Fruit fly (Drosophila melanogaster) whole organism, embryonic: ENCODE data around the gene Mms19.

ENCODE experiments used
- ATbp ChIP-seq: fragments of 200-800 bp; sonication (Bioruptor generic); optimal IDR thresholded peaks from 2 replicates; lab custom pipeline; 2017; ENCODE audit warnings: missing biosample characterization, mild to moderate bottlenecking, missing genetic modification characterization, missing genetic modification reagents
- BtbVII ChIP-seq: fragments of 200-800 bp; sonication (Bioruptor generic); optimal IDR thresholded peaks from 3 replicates; lab custom pipeline; 2017; ENCODE audit warnings: missing biosample characterization, mild to moderate bottlenecking, missing genetic modification characterization
- CG10147 ChIP-seq: fragments of 200-800 bp; sonication (Bioruptor generic); optimal IDR thresholded peaks from 2 replicates; lab custom pipeline; 2019; ENCODE audit warnings: missing biosample characterization, mild to moderate bottlenecking, missing genetic modification characterization, moderate library complexity
- CG11456 ChIP-seq: fragments of 200-800 bp; sonication (Bioruptor generic); IDR thresholded peaks from 3 replicates; pipeline ENCODE4 v1.3.6; 2022; ENCODE audit warnings: missing biosample characterization, missing genetic modification characterization
- CG11696 ChIP-seq: fragments of 200-800 bp; sonication (Bioruptor generic); IDR thresholded peaks from 2 replicates; pipeline ENCODE4 v1.3.6; 2022; ENCODE audit warnings: missing biosample characterization, missing genetic modification characterization
- CG12155 ChIP-seq: fragments of 200-800 bp; sonication (Bioruptor generic); optimal IDR thresholded peaks from 3 replicates; lab custom pipeline; 2016; ENCODE audit warnings: missing biosample characterization, missing genetic modification characterization
- CG12659 ChIP-seq: fragments of 200-800 bp; sonication (Bioruptor generic); optimal IDR thresholded peaks from 3 replicates; lab custom pipeline; 2017; ENCODE audit warnings: mild to moderate bottlenecking, missing biosample characterization, missing genetic modification reagents, missing genetic modification characterization
- CG13894 ChIP-seq: fragments of 200-800 bp; sonication (Bioruptor generic); optimal IDR thresholded peaks from 3 replicates; lab custom pipeline; 2018; ENCODE audit warnings: missing biosample characterization, mild to moderate bottlenecking, missing genetic modification characterization, moderate library complexity
- CG14667 ChIP-seq: fragments of 200-800 bp; sonication (Bioruptor generic); IDR thresholded peaks from 2 replicates; pipeline ENCODE4 v1.3.6; 2022; ENCODE audit warnings: missing biosample characterization, missing genetic modification characterization
- CG16813 ChIP-seq: fragments of 200-800 bp; sonication (Bioruptor generic); IDR thresholded peaks from 3 replicates; pipeline ENCODE4 v1.3.6; 2022; ENCODE audit warnings: missing biosample characterization, missing genetic modification characterization; ENCODE audit not compliant: partially characterized antibody
- CG16815 ChIP-seq: fragments of 200-800 bp; sonication (Bioruptor generic); optimal IDR thresholded peaks from 3 replicates; lab custom pipeline; 2017; ENCODE audit warnings: missing biosample characterization, mild to moderate bottlenecking, missing genetic modification characterization
- CG17359 ChIP-seq: fragments of 200-800 bp; sonication (Bioruptor generic); optimal IDR thresholded peaks from 3 replicates; lab custom pipeline; 2018; ENCODE audit warnings: missing biosample characterization, mild to moderate bottlenecking, missing genetic modification characterization, moderate library complexity
- CG17802 ChIP-seq: fragments of 200-800 bp; sonication (Bioruptor generic); optimal IDR thresholded peaks from 2 replicates; lab custom pipeline; 2018; ENCODE audit warnings: missing biosample characterization, mild to moderate bottlenecking, missing genetic modification characterization, moderate library complexity
- CG18476 ChIP-seq: fragments of 200-800 bp; sonication (Bioruptor generic); optimal IDR thresholded peaks from 2 replicates; lab custom pipeline; 2016; ENCODE audit warnings: missing biosample characterization, mild to moderate bottlenecking, missing genetic modification characterization
- CG2120 ChIP-seq: fragments of 200-800 bp; sonication (Bioruptor generic); optimal IDR thresholded peaks from 3 replicates; lab custom pipeline; 2016; ENCODE audit warnings: missing biosample characterization, missing genetic modification characterization
- CG32767 ChIP-seq: fragments of 200-800 bp; sonication (Bioruptor generic); IDR thresholded peaks from 2 replicates; pipeline ENCODE4 v1.3.6; 2022; ENCODE audit warnings: missing biosample characterization, missing genetic modification characterization
- CG3838 ChIP-seq: fragments of 200-800 bp; sonication (Bioruptor generic); optimal IDR thresholded peaks from 3 replicates; lab custom pipeline; 2016; ENCODE audit warnings: missing biosample characterization, missing genetic modification characterization
- CG5180 ChIP-seq: fragments of 200-800 bp; sonication (Bioruptor generic); optimal IDR thresholded peaks from 3 replicates; lab custom pipeline; 2017; ENCODE audit warnings: missing biosample characterization, missing genetic modification characterization, mild to moderate bottlenecking, moderate library complexity, missing genetic modification reagents
- CG5953 ChIP-seq: fragments of 200-800 bp; sonication (Bioruptor generic); IDR thresholded peaks from 2 replicates; pipeline ENCODE4 v1.3.6; 2022; ENCODE audit warnings: missing biosample characterization, missing genetic modification characterization
- CG8924 ChIP-seq: fragments of 200-800 bp; optimal IDR thresholded peaks from 3 replicates; lab custom pipeline; 2019; ENCODE audit warnings: missing biosample characterization, mild to moderate bottlenecking, missing genetic modification characterization, moderate library complexity
- Dfd ChIP-seq, 2 experiments: fragments of >200 bp; optimal IDR thresholded peaks; 2 replicates each; lab custom pipeline; 2017; ENCODE audit warnings: missing biosample characterization in 2 of 2, missing genetic modification characterization in 2 of 2
- Fer3 ChIP-seq: fragments of 200-800 bp; sonication (Bioruptor generic); optimal IDR thresholded peaks from 2 replicates; lab custom pipeline; 2018; ENCODE audit warnings: missing biosample characterization, mild to moderate bottlenecking, missing genetic modification characterization, moderate library complexity
- H2.0 ChIP-seq: fragments of 200-800 bp; sonication (Bioruptor generic); IDR thresholded peaks from 2 replicates; pipeline ENCODE4 v1.3.6; 2022; ENCODE audit warnings: missing biosample characterization, missing genetic modification characterization
- Hmr ChIP-seq: fragments of 200-800 bp; sonication (Bioruptor generic); optimal IDR thresholded peaks from 3 replicates; lab custom pipeline; 2017; ENCODE audit warnings: mild to moderate bottlenecking, missing biosample characterization, missing genetic modification reagents, missing genetic modification characterization
- Myb ChIP-seq: fragments of 200-800 bp; sonication (Bioruptor generic); optimal IDR thresholded peaks from 2 replicates; lab custom pipeline; 2016; ENCODE audit warnings: missing biosample characterization, missing genetic modification characterization
- NC2α ChIP-seq: fragments of 200-800 bp; sonication (Bioruptor generic); optimal IDR thresholded peaks from 2 replicates; lab custom pipeline; 2016; ENCODE audit warnings: missing biosample characterization, missing genetic modification characterization
- NC2β ChIP-seq: fragments of 200-800 bp; sonication (Bioruptor generic); optimal IDR thresholded peaks from 2 replicates; lab custom pipeline; 2016; ENCODE audit warnings: missing biosample characterization, missing genetic modification characterization
- Oli ChIP-seq: fragments of 200-800 bp; sonication (Bioruptor generic); optimal IDR thresholded peaks from 2 replicates; lab custom pipeline; 2018; ENCODE audit warnings: missing biosample characterization, mild to moderate bottlenecking, missing genetic modification characterization, moderate library complexity
- Poxn ChIP-seq: fragments of 200-800 bp; sonication (Bioruptor generic); IDR thresholded peaks from 2 replicates; pipeline ENCODE4 v1.3.6; 2022; ENCODE audit warnings: missing biosample characterization, missing genetic modification characterization
- Ssrp ChIP-seq: fragments of 200-800 bp; sonication (Bioruptor generic); optimal IDR thresholded peaks from 2 replicates; lab custom pipeline; 2018; ENCODE audit warnings: missing biosample characterization, mild to moderate bottlenecking, missing genetic modification characterization, moderate library complexity
- cad ChIP-seq: fragments of >200 bp; optimal IDR thresholded peaks from 2 replicates; lab custom pipeline; 2017; ENCODE audit warnings: missing biosample characterization, missing genetic modification characterization
- caup ChIP-seq: fragments of 200-800 bp; sonication (Bioruptor generic); optimal IDR thresholded peaks from 3 replicates; lab custom pipeline; 2017; ENCODE audit warnings: missing biosample characterization, mild to moderate bottlenecking, missing genetic modification characterization, moderate library complexity; ENCODE audit not compliant: severe bottlenecking
- chif ChIP-seq, 2 experiments: fragments of 200-800 bp; sonication (Bioruptor generic); optimal IDR thresholded peaks; 3 replicates each; lab custom pipeline; 2016; ENCODE audit warnings: missing biosample characterization in 2 of 2, missing genetic modification characterization in 2 of 2
- eve ChIP-seq, 2 experiments: fragments of >200 bp; optimal IDR thresholded peaks; 2 replicates each; lab custom pipeline; 2017; ENCODE audit warnings: missing biosample characterization in 2 of 2, missing genetic modification characterization in 2 of 2
- fd102C ChIP-seq: fragments of 200-800 bp; sonication (Bioruptor generic); optimal IDR thresholded peaks from 2 replicates; lab custom pipeline; 2018; ENCODE audit warnings: missing biosample characterization, mild to moderate bottlenecking, missing genetic modification characterization, moderate library complexity
- grau ChIP-seq: fragments of 200-800 bp; optimal IDR thresholded peaks from 3 replicates; lab custom pipeline; 2019; ENCODE audit warnings: missing biosample characterization, mild to moderate bottlenecking, missing genetic modification characterization, moderate library complexity
- mirr ChIP-seq: fragments of 200-800 bp; sonication (Bioruptor generic); optimal IDR thresholded peaks from 3 replicates; lab custom pipeline; 2018; ENCODE audit warnings: missing biosample characterization, mild to moderate bottlenecking, missing genetic modification characterization
- nerfin-2 ChIP-seq: fragments of 200-800 bp; sonication (Bioruptor generic); IDR thresholded peaks from 2 replicates; pipeline ENCODE4 v1.3.6; 2022; ENCODE audit warnings: missing biosample characterization, missing genetic modification characterization; ENCODE audit not compliant: partially characterized antibody
- repo ChIP-seq: fragments of 200-800 bp; sonication (Bioruptor generic); optimal IDR thresholded peaks from 2 replicates; lab custom pipeline; 2016; ENCODE audit warnings: missing biosample characterization, missing genetic modification characterization
- salm ChIP-seq: fragments of 200-800 bp; sonication (Bioruptor generic); optimal IDR thresholded peaks from 2 replicates; lab custom pipeline; 2018; ENCODE audit warnings: missing biosample characterization, mild to moderate bottlenecking, missing genetic modification characterization
- sc ChIP-seq, 3 experiments: fragments of >200 bp in 2 of 3; fragments of 200-800 bp in 1 of 3; sonication (Bioruptor generic) in 1 of 3; optimal IDR thresholded peaks; 2 replicates in 2 of 3; 3 replicates in 1 of 3; lab custom pipeline; 2017; ENCODE audit warnings: mild to moderate bottlenecking in 1 of 3, missing biosample characterization in 1 of 3, missing genetic modification characterization in 1 of 3, missing genetic modification reagents in 1 of 3
- tna ChIP-seq: fragments of 200-800 bp; sonication (Bioruptor generic); IDR thresholded peaks from 2 replicates; pipeline ENCODE4 v1.3.6; 2022; ENCODE audit warnings: missing biosample characterization, missing genetic modification characterization; ENCODE audit not compliant: partially characterized antibody
- tx ChIP-seq: fragments of 200-800 bp; sonication (Bioruptor generic); optimal IDR thresholded peaks from 2 replicates; lab custom pipeline; 2016; ENCODE audit warnings: missing biosample characterization, missing genetic modification characterization
- vnd ChIP-seq: fragments of 200-800 bp; sonication (Bioruptor generic); IDR thresholded peaks from 3 replicates; pipeline ENCODE4 v1.3.6; 2022; ENCODE audit warnings: missing biosample characterization, missing genetic modification characterization; ENCODE audit not compliant: partially characterized antibody
- wek ChIP-seq: fragments of 200-800 bp; sonication (Bioruptor generic); optimal IDR thresholded peaks from 3 replicates; lab custom pipeline; 2018; ENCODE audit warnings: missing biosample characterization, mild to moderate bottlenecking, missing genetic modification characterization, moderate library complexity
- yki ChIP-seq: fragments of >200 bp; optimal IDR thresholded peaks from 3 replicates; lab custom pipeline; 2018
- zen2 ChIP-seq: fragments of 200-800 bp; sonication (Bioruptor generic); IDR thresholded peaks from 3 replicates; pipeline ENCODE4 v1.3.6; 2022; ENCODE audit warnings: missing biosample characterization, missing genetic modification characterization; ENCODE audit not compliant: partially characterized antibody

Gene Mms19

DNA sequence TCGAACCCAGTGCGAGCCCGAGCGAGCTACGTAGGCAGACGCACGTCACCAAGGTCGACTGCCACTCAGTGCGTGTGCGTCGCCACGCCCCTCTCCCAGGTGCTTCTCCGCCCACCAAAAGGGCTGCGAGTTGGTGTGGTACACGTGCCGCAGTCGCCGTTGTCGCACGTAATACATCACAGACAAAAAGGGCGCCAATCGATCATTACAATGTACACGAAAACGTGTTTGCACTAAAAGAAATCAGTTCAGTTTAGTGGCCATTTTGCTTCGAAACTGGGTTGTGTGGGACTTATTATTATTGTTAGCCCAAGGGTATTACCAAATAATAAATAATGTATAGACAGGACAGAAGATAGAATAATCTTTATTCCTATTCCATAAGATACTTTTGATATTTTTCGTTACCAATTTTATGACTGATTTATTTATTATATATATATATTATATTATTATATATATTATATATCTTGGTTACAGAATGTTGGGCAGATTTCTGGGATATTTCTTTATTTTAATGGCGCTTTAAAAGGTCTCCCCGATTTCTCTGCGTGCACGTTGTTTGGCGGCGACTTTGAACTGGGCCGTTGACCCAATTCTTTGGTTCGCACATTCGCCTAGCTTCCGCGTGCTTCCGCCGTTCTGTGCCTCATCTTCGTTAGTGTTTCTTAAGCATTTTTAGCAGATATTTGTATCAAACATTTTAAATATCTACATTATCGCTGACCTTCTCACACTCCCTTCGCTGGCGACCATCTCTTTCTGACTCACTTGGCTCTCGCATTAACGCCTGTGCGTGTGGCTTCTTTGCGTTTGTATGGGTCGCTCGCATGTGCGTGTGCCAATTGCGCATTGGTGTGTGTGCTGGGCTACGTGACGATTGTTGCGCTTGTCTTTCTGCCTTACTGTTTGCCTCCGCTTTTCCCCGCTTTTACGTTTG lies 31.2 kb downstream of the Mms19 start (continued):
- TF ChIP-seq Dfd (GFP tag; optimal IDR thresholded peaks at IDR 0.05; lab: Kevin White, UChicago) = no peak
- peak; percentile 87 for TF ChIP-seq caup
- peak; percentile 47; the same call in 1 of the 2 replicates for TF ChIP-seq H2.0 (GFP tag; lab: Robert Waterston, UW)
- peak; percentile 50 for TF ChIP-seq CG16815 (GFP tag; lab: Kevin White, UChicago)
- TF ChIP-seq CG17359 = peak; percentile 85
- peak; percentile 34 for TF ChIP-seq CG2120
- no peak for TF ChIP-seq Myb
- no peak for TF ChIP-seq wek (GFP tag; lab: Kevin White, UChicago)
- TF ChIP-seq CG10147 = peak; percentile 77
- TF ChIP-seq nerfin-2 (GFP tag; lab: Robert Waterston, UW) = no peak
- TF ChIP-seq chif (GFP tag; optimal IDR thresholded peaks at IDR 0.05; lab: Kevin White, UChicago) = peak; percentile 19 to 34
- no peak for TF ChIP-seq NC2β (GFP tag; lab: Kevin White, UChicago)
- peak; percentile 61 for TF ChIP-seq CG11696 (GFP tag; lab: Robert Waterston, UW)
- no peak; the same call in 1 of the 2 replicates for TF ChIP-seq CG5953 (GFP tag; lab: Robert Waterston, UW)
- TF ChIP-seq Poxn (GFP tag; lab: Robert Waterston, UW) = peak; percentile 42; the same call in 1 of the 2 replicates
- no peak for TF ChIP-seq CG16813 (GFP tag; lab: Robert Waterston, UW)
- TF ChIP-seq tx (GFP tag; lab: Kevin White, UChicago) = no peak
- TF ChIP-seq Ssrp (tag; lab: Kevin White, UChicago) = peak; percentile 87
- no peak for TF ChIP-seq vnd (GFP tag; lab: Robert Waterston, UW)
- TF ChIP-seq CG5180 (GFP tag; lab: Kevin White, UChicago) = peak; percentile 57
- TF ChIP-seq Oli (tag; lab: Kevin White, UChicago) = peak; percentile 92
- no peak for TF ChIP-seq repo (GFP tag; lab: Kevin White, UChicago)
- TF ChIP-seq CG3838 (GFP tag; lab: Kevin White, UChicago) = no peak
- TF ChIP-seq sc (optimal IDR thresholded peaks at IDR 0.05; lab: Kevin White, UChicago) = no peak
- TF ChIP-seq sc (GFP tag; optimal IDR thresholded peaks at IDR 0.05; lab: Kevin White, UChicago) = peak; percentile 81
- TF ChIP-seq CG8924 (tag; lab: Kevin White, UChicago) = peak; percentile 94
- peak; percentile 84; the same call in 2 of the 3 replicates for TF ChIP-seq CG11456 (GFP tag; lab: Robert Waterston, UW)
- TF ChIP-seq grau (tag; lab: Kevin White, UChicago) = peak; percentile 91
- TF ChIP-seq cad (GFP tag; lab: Kevin White, UChicago) = no peak
- peak; percentile 66 for TF ChIP-seq ATbp (GFP tag; lab: Kevin White, UChicago)
- TF ChIP-seq NC2α (GFP tag; lab: Kevin White, UChicago) = no peak
- TF ChIP-seq CG12659 (GFP tag; lab: Kevin White, UChicago) = peak; percentile 94
- TF ChIP-seq fd102C (GFP tag; lab: Kevin White, UChicago) = no peak
- peak; percentile 89 for TF ChIP-seq BtbVII
- no peak; the same call in 1 of the 2 replicates for TF ChIP-seq CG14667 (GFP tag; lab: Robert Waterston, UW)
- TF ChIP-seq eve (GFP tag; optimal IDR thresholded peaks at IDR 0.05; lab: Kevin White, UChicago) = no peak
- no peak for TF ChIP-seq yki
- peak; percentile 25 for TF ChIP-seq CG13894 (tag; lab: Kevin White, UChicago)
- peak; percentile 46 for TF ChIP-seq CG12155 (GFP tag; lab: Kevin White, UChicago)
- TF ChIP-seq tna = peak; percentile 24; the same call in 1 of the 2 replicates
- peak; percentile 81 for TF ChIP-seq CG32767
- peak; percentile 89 for TF ChIP-seq Hmr
- TF ChIP-seq CG18476 = peak; percentile 47
- TF ChIP-seq CG17802 (tag; lab: Kevin White, UChicago) = peak; percentile 44
- peak; percentile 78 for TF ChIP-seq salm
- TF ChIP-seq zen2 (GFP tag; lab: Robert Waterston, UW) = no peak
- TF ChIP-seq Fer3 = peak; percentile 73
- peak; percentile 69 for TF ChIP-seq mirr (GFP tag; lab: Kevin White, UChicago)
